Worm (Caenorhabditis elegans): ENCODE data around the gene ugt-16.

DNA sequence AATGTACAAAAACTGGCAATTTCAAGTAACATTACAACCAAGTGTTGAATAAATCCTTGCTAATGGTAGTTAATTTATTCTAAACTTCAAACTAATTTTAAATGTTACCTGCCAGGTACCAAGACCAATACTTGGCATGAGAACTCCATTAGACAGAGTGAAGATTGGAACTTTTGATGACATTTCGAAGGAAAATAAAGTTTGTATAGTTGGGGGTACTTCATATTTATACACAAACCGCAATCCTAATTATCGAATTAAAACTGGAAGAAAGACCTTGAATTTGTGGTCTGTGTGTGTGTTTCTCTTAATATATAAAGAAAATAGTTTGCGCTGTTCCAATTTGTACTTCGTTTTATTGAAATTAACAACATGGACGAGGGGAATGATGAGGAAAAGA lies 14.9 kb upstream of the ugt-16 start, which contains the start of gene ZC443.1:
- no peak for TF ChIP-seq nhr-232 (tag; optimal IDR thresholded peaks at IDR 0.05)
- TF ChIP-seq ceh-19 (GFP tag; optimal IDR thresholded peaks at IDR 0.05): no peak
- TF ChIP-seq nhr-11 (tag; optimal IDR thresholded peaks at IDR 0.05): no peak

All from whole organism, late embryonic.